Worm (Caenorhabditis elegans) whole organism, young adult: ENCODE measurements around the gene str-177.
A peak's percentile ranks its signal among the peaks of the same experiment; 100 is the strongest.

Source experiments
- B0019.2 ChIP-seq: fragments of 200-800 bp; sonication (Bioruptor generic); conservative IDR thresholded peaks from 2 replicates; pipeline ENCODE4 v1.3.6; 2022; ENCODE audit warnings: missing genetic modification reagents, missing genetic modification characterization, missing compliant biosample characterization
- F22D6.2 ChIP-seq: sonication (generic microtip); optimal IDR thresholded peaks from 2 replicates; lab custom pipeline; 2016; ENCODE audit warnings: mild to moderate bottlenecking, missing genetic modification characterization, missing compliant biosample characterization
- F23B12.7 ChIP-seq: sonication (generic microtip); optimal IDR thresholded peaks from 2 replicates; lab custom pipeline; 2017; ENCODE audit warnings: missing genetic modification characterization, mild to moderate bottlenecking, missing compliant biosample characterization, antibody characterized with exemption, moderate library complexity; ENCODE audit not compliant: insufficient read depth
- F39B2.1 ChIP-seq: fragments of 200-800 bp; sonication (Bioruptor generic); IDR thresholded peaks from 2 replicates; pipeline ENCODE4 v1.3.6; 2022; ENCODE audit warnings: missing genetic modification reagents, missing genetic modification characterization, missing compliant biosample characterization
- F49E8.2 ChIP-seq: sonication (generic microtip); optimal IDR thresholded peaks from 3 replicates; lab custom pipeline; 2017; ENCODE audit warnings: missing genetic modification characterization, mild to moderate bottlenecking, missing compliant biosample characterization, antibody characterized with exemption, moderate library complexity; ENCODE audit not compliant: insufficient read depth
- K12H6.12 ChIP-seq: fragments of 200-800 bp; sonication (Bioruptor generic); optimal IDR thresholded peaks from 2 replicates; lab custom pipeline; 2018; ENCODE audit warnings: mild to moderate bottlenecking, missing genetic modification characterization, missing compliant biosample characterization
- T26A5.8 ChIP-seq: sonication (generic microtip); optimal IDR thresholded peaks from 2 replicates; lab custom pipeline; 2016; ENCODE audit warnings: missing genetic modification characterization, missing compliant biosample characterization
- Y56A3A.18 ChIP-seq: fragments of 200-800 bp; sonication (Bioruptor generic); IDR thresholded peaks from 2 replicates; pipeline ENCODE4 v1.3.6; 2022; ENCODE audit warnings: missing genetic modification reagents, missing genetic modification characterization, missing compliant biosample characterization
- aptf-3 ChIP-seq: fragments of 200-800 bp; sonication (Bioruptor generic); IDR thresholded peaks from 2 replicates; pipeline ENCODE4 v1.3.6; 2022; ENCODE audit warnings: missing genetic modification characterization, missing compliant biosample characterization
- atf-7 ChIP-seq: sonication (generic microtip); optimal IDR thresholded peaks from 2 replicates; lab custom pipeline; 2017; ENCODE audit warnings: mild to moderate bottlenecking, missing genetic modification characterization, missing compliant biosample characterization
- dpl-1 ChIP-seq: fragments of 150-350 bp; optimal IDR thresholded peaks from 2 replicates; lab custom pipeline; 2014; ENCODE audit warnings: missing biosample characterization, missing genetic modification reagents, missing genetic modification characterization
- efl-1 ChIP-seq: fragments of 150-350 bp; optimal IDR thresholded peaks from 2 replicates; lab custom pipeline; 2014; ENCODE audit warnings: missing biosample characterization, missing genetic modification reagents, missing genetic modification characterization
- ekl-4 ChIP-seq: fragments of 200-800 bp; sonication (Bioruptor generic); IDR thresholded peaks from 2 replicates; pipeline ENCODE4 v1.3.6; 2022; ENCODE audit warnings: missing genetic modification reagents, missing genetic modification characterization, missing compliant biosample characterization
- hlh-12 ChIP-seq: sonication (generic microtip); optimal IDR thresholded peaks from 2 replicates; lab custom pipeline; 2016; ENCODE audit warnings: missing genetic modification characterization, missing compliant biosample characterization
- hlh-26 ChIP-seq: fragments of 200-800 bp; sonication (Bioruptor generic); conservative IDR thresholded peaks from 2 replicates; pipeline ENCODE4 v1.3.6; 2022; ENCODE audit warnings: missing genetic modification reagents, missing genetic modification characterization, missing compliant biosample characterization
- hmg-1.2 ChIP-seq: fragments of 200-800 bp; sonication (Bioruptor generic); IDR thresholded peaks from 2 replicates; pipeline ENCODE4 v1.3.6; 2022; ENCODE audit warnings: missing genetic modification reagents, missing genetic modification characterization, missing compliant biosample characterization
- hsf-1 ChIP-seq: fragments of 200-800 bp; sonication (Bioruptor generic); IDR thresholded peaks from 2 replicates; pipeline ENCODE4 v1.3.6; 2022; ENCODE audit warnings: missing genetic modification reagents, missing genetic modification characterization, missing compliant biosample characterization
- lin-54 ChIP-seq: fragments of 200-800 bp; sonication (Bioruptor generic); optimal IDR thresholded peaks from 2 replicates; lab custom pipeline; 2018; ENCODE audit warnings: mild to moderate bottlenecking, missing genetic modification characterization, missing compliant biosample characterization
- lsl-1 ChIP-seq: fragments of 200-800 bp; sonication (Bioruptor generic); optimal IDR thresholded peaks from 2 replicates; lab custom pipeline; 2018; ENCODE audit warnings: mild to moderate bottlenecking, missing genetic modification characterization, moderate library complexity, missing compliant biosample characterization
- madf-10 ChIP-seq: sonication (generic microtip); optimal IDR thresholded peaks from 2 replicates; lab custom pipeline; 2016; ENCODE audit warnings: mild to moderate bottlenecking, missing genetic modification characterization, missing compliant biosample characterization
- madf-6 ChIP-seq: fragments of 200-800 bp; sonication (Bioruptor generic); IDR thresholded peaks from 2 replicates; pipeline ENCODE4 v1.3.6; 2022; ENCODE audit warnings: missing genetic modification reagents, missing genetic modification characterization, missing compliant biosample characterization
- madf-8 ChIP-seq: fragments of 200-800 bp; sonication (Bioruptor generic); conservative IDR thresholded peaks from 2 replicates; pipeline ENCODE4 v1.3.6; 2022; ENCODE audit warnings: missing genetic modification reagents, missing genetic modification characterization, missing compliant biosample characterization
- mcd-1 ChIP-seq: fragments of 200-800 bp; sonication (Bioruptor generic); IDR thresholded peaks from 2 replicates; pipeline ENCODE4 v1.3.6; 2022; ENCODE audit warnings: missing genetic modification reagents, missing genetic modification characterization, missing compliant biosample characterization
- mel-28 ChIP-seq: sonication (generic microtip); optimal IDR thresholded peaks from 2 replicates; lab custom pipeline; 2016; ENCODE audit warnings: borderline replicate concordance, mild to moderate bottlenecking, missing genetic modification characterization, missing compliant biosample characterization
- mes-4 ChIP-seq: sonication (generic microtip); optimal IDR thresholded peaks from 2 replicates; lab custom pipeline; 2016; ENCODE audit warnings: missing genotype, missing genetic modification characterization, missing compliant biosample characterization
- rcor-1 ChIP-seq: fragments of 200-800 bp; sonication (Bioruptor generic); IDR thresholded peaks from 2 replicates; pipeline ENCODE4 v1.3.6; 2022; ENCODE audit warnings: missing genetic modification reagents, missing genetic modification characterization, missing compliant biosample characterization
- snpc-1.1 ChIP-seq: sonication (generic microtip); optimal IDR thresholded peaks from 2 replicates; lab custom pipeline; 2017; ENCODE audit warnings: missing genetic modification characterization, mild to moderate bottlenecking, missing compliant biosample characterization, antibody characterized with exemption, moderate library complexity, missing genotype, missing genetic modification reagents; ENCODE audit not compliant: insufficient read depth
- snpc-1.3 ChIP-seq: sonication (generic microtip); optimal IDR thresholded peaks from 2 replicates; lab custom pipeline; 2017; ENCODE audit warnings: missing genetic modification characterization, mild to moderate bottlenecking, missing compliant biosample characterization, antibody characterized with exemption, moderate library complexity, missing genotype, missing genetic modification reagents; ENCODE audit not compliant: insufficient read depth
- snpc-4 ChIP-seq, 5 experiments: fragments of 150-350 bp in 1 of 5; sonication (generic microtip) in 4 of 5; optimal IDR thresholded peaks; 2 replicates each; lab custom pipeline; 2014 to 2018; ENCODE audit warnings: missing genetic modification characterization in 5 of 5, missing biosample characterization in 3 of 5, antibody characterized with exemption in 2 of 5, mild to moderate bottlenecking in 2 of 5, missing compliant biosample characterization in 2 of 5, missing genotype in 2 of 5, moderate library complexity in 2 of 5, missing genetic modification reagents in 1 of 5
- tbp1 ChIP-seq: fragments of 200-800 bp; sonication (Bioruptor generic); optimal IDR thresholded peaks from 2 replicates; lab custom pipeline; 2018; ENCODE audit warnings: mild to moderate bottlenecking, missing genetic modification characterization, missing compliant biosample characterization
- zfh-2 ChIP-seq: fragments of 200-800 bp; sonication (Bioruptor generic); conservative IDR thresholded peaks from 2 replicates; pipeline ENCODE4 v1.3.6; 2022; ENCODE audit warnings: missing genetic modification reagents, missing genetic modification characterization, missing compliant biosample characterization
- ztf-18 ChIP-seq: sonication (generic microtip); optimal IDR thresholded peaks from 2 replicates; lab custom pipeline; 2016; ENCODE audit warnings: missing genotype, mild to moderate bottlenecking, missing genetic modification characterization, missing compliant biosample characterization
- ztf-28 ChIP-seq: fragments of 200-800 bp; sonication (Bioruptor generic); IDR thresholded peaks from 2 replicates; pipeline ENCODE4 v1.3.6; 2022; ENCODE audit warnings: missing genetic modification reagents, missing genetic modification characterization, missing compliant biosample characterization
- ztf-3 ChIP-seq: fragments of 200-800 bp; sonication (Bioruptor generic); optimal IDR thresholded peaks from 2 replicates; lab custom pipeline; 2018; ENCODE audit warnings: mild to moderate bottlenecking, missing genetic modification characterization, missing compliant biosample characterization

str-177 gene

ce11 chrV:9222819-9223218, 24.0 kb upstream of the str-177 start:
- TF ChIP-seq snpc-1.1 (tag; lab: Kevin White, UChicago) (no peak), zfh-2 (GFP tag; lab: Robert Waterston, UW) (peak; percentile 78), F22D6.2 (tag; lab: Kevin White, UChicago) (no peak)

- TF ChIP-seq mcd-1 (GFP tag; lab: Robert Waterston, UW): no peak
- no peak for TF ChIP-seq ekl-4 (GFP tag; lab: Robert Waterston, UW)
- TF ChIP-seq snpc-1.3 (tag; lab: Kevin White, UChicago): no peak
- TF ChIP-seq hlh-12: no peak
- no peak for TF ChIP-seq hlh-26 (GFP tag; lab: Robert Waterston, UW)
- no peak for TF ChIP-seq mes-4 (tag; lab: Kevin White, UChicago)
- no peak for TF ChIP-seq aptf-3
- no peak for TF ChIP-seq madf-6 (GFP tag; lab: Robert Waterston, UW)
- TF ChIP-seq B0019.2 (GFP tag; lab: Robert Waterston, UW): no peak
- TF ChIP-seq atf-7 (tag; lab: Kevin White, UChicago): no peak
- TF ChIP-seq T26A5.8 (tag; lab: Kevin White, UChicago): no peak
- TF ChIP-seq dpl-1 (GFP tag; lab: Kevin White, UChicago): no peak
- TF ChIP-seq ztf-28 (GFP tag; lab: Robert Waterston, UW): no peak
- no peak for TF ChIP-seq zfh-2 (GFP tag; lab: Robert Waterston, UW)
- no peak for TF ChIP-seq rcor-1 (GFP tag; lab: Robert Waterston, UW)
- no peak for TF ChIP-seq snpc-4 (GFP tag; optimal IDR thresholded peaks at IDR 0.05; lab: Kevin White, UChicago)
- TF ChIP-seq snpc-4 (tag; optimal IDR thresholded peaks at IDR 0.05; lab: Kevin White, UChicago): no peak
- TF ChIP-seq, all 124 proteins: peak for 0
These were observed 22.8 kb upstream of the str-177 start, which contains the start of gene grd-6 for ce11 chrV:9221566-9221965. grd-6 (plus strand) TSS chrV:9221866.

DNA sequence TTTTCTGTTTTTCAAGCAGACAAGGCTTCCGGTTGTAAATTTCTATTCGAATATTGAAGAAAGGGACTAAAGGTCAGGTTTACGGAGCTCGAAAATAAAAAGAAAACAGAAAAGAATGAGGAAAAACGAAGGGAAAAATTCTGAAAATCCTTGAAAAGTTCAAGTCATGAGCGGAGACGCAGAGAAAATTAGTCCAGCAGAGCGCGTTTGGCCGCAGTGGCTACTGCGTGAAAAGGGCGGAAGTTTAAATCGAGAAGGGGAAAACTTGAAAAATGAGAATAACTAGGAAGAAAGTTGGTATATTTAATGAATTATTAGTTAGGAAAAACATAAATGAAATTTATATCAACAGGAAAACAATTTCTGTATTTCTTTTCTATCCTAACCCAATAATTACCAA, 21.7 kb upstream of the str-177 start:
- TF ChIP-seq F49E8.2 (tag; lab: Kevin White, UChicago) (peak; percentile 21), efl-1 (peak; percentile 57), mel-28 (tag; lab: Kevin White, UChicago) (no peak), ztf-18 (peak; percentile 50), F23B12.7 (tag; lab: Kevin White, UChicago) (peak; percentile 82), snpc-4 (GFP tag; optimal IDR thresholded peaks at IDR 0.05; lab: Kevin White, UChicago) (no peak), snpc-4 (tag; optimal IDR thresholded peaks at IDR 0.05; lab: Kevin White, UChicago) (peak in 1 of 4 experiments; percentile 7), madf-10 (tag; lab: Kevin White, UChicago) (no peak), K12H6.12 (tag; lab: Kevin White, UChicago) (no peak), hsf-1 (GFP tag; lab: Robert Waterston, UW) (no peak), ztf-3 (GFP tag; lab: Kevin White, UChicago) (no peak), Y56A3A.18 (GFP tag; lab: Robert Waterston, UW) (no peak), dpl-1 (GFP tag; lab: Kevin White, UChicago) (peak; percentile 49), madf-8 (GFP tag; lab: Robert Waterston, UW) (no peak), hmg-1.2 (peak; percentile 67; the same call in 1 of the 2 replicates), tbp1 (GFP tag; lab: Kevin White, UChicago) (peak; percentile 4), lin-54 (GFP tag; lab: Kevin White, UChicago) (peak; percentile 73), snpc-1.3 (tag; lab: Kevin White, UChicago) (peak; percentile 9), ekl-4 (GFP tag; lab: Robert Waterston, UW) (no peak), mcd-1 (GFP tag; lab: Robert Waterston, UW) (peak; percentile 88), mes-4 (tag; lab: Kevin White, UChicago) (no peak), lsl-1 (GFP tag; lab: Kevin White, UChicago) (peak; percentile 25), F39B2.1 (GFP tag; lab: Robert Waterston, UW) (no peak)
